Worm (Caenorhabditis elegans) whole organism, L1 larva: ENCODE results near the gene H19J13.2.

Experiments used
- C04F5.9 ChIP-seq: sonication (generic microtip); optimal IDR thresholded peaks from 2 replicates; lab custom pipeline; 2016; ENCODE audit warnings: missing genetic modification characterization, missing compliant biosample characterization
- C16A3.4 ChIP-seq: fragments of 150-350 bp; optimal IDR thresholded peaks from 2 replicates; lab custom pipeline; 2014; ENCODE audit warnings: missing biosample characterization, missing genetic modification characterization
- aha-1 ChIP-seq: fragments of 150-350 bp; optimal IDR thresholded peaks from 2 replicates; lab custom pipeline; 2014; ENCODE audit warnings: missing biosample characterization, missing genetic modification characterization
- alr-1 ChIP-seq: fragments of 200-800 bp; sonication (Bioruptor generic); optimal IDR thresholded peaks from 2 replicates; lab custom pipeline; 2018; ENCODE audit warnings: borderline replicate concordance, mild to moderate bottlenecking, missing genetic modification characterization, missing compliant biosample characterization
- ceh-63 ChIP-seq: fragments of 200-800 bp; sonication (Bioruptor generic); optimal IDR thresholded peaks from 2 replicates; lab custom pipeline; 2018; ENCODE audit warnings: mild to moderate bottlenecking, missing genetic modification characterization, missing compliant biosample characterization
- ceh-8 ChIP-seq: fragments of 200-800 bp; sonication (Bioruptor generic); optimal IDR thresholded peaks from 2 replicates; lab custom pipeline; 2018; ENCODE audit warnings: mild to moderate bottlenecking, missing genetic modification characterization, moderate library complexity, missing compliant biosample characterization
- ceh-90 ChIP-seq: sonication (generic microtip); optimal IDR thresholded peaks from 2 replicates; lab custom pipeline; 2016; ENCODE audit warnings: missing genetic modification characterization, missing compliant biosample characterization
- dsc-1 ChIP-seq: sonication (generic microtip); optimal IDR thresholded peaks from 2 replicates; lab custom pipeline; 2016; ENCODE audit warnings: mild to moderate bottlenecking, missing genetic modification characterization, missing compliant biosample characterization
- efl-1 ChIP-seq, 4 experiments: fragments of 150-350 bp; optimal IDR thresholded peaks in 3 of 4; peaks in 1 of 4; 1 replicate in 1 of 4; 2 replicates in 3 of 4; lab custom pipeline; 2014; ENCODE audit warnings: missing biosample characterization in 2 of 4, missing genetic modification characterization in 2 of 4, missing genetic modification reagents in 2 of 4
- efl-3 ChIP-seq: fragments of 200-800 bp; sonication (Bioruptor generic); optimal IDR thresholded peaks from 2 replicates; lab custom pipeline; 2018; ENCODE audit warnings: mild to moderate bottlenecking, missing genetic modification characterization, missing compliant biosample characterization
- elt-2 ChIP-seq: sonication (generic microtip); optimal IDR thresholded peaks from 2 replicates; lab custom pipeline; 2016; ENCODE audit warnings: missing genetic modification characterization, mild to moderate bottlenecking, inconsistent platforms, missing compliant biosample characterization, missing genetic modification reagents
- fkh-10 ChIP-seq: sonication (generic microtip); optimal IDR thresholded peaks from 2 replicates; lab custom pipeline; 2017; ENCODE audit warnings: missing biosample characterization, missing genetic modification reagents, missing genetic modification characterization
- fkh-8 ChIP-seq: sonication (generic microtip); optimal IDR thresholded peaks from 2 replicates; lab custom pipeline; 2016; ENCODE audit warnings: mild to moderate bottlenecking, missing genetic modification characterization, missing compliant biosample characterization
- fos-1 ChIP-seq: fragments of 150-350 bp; optimal IDR thresholded peaks from 2 replicates; lab custom pipeline; 2014; ENCODE audit warnings: missing biosample characterization, missing genetic modification characterization
- grh-1 ChIP-seq: fragments of 200-800 bp; sonication (Bioruptor generic); IDR thresholded peaks from 2 replicates; pipeline ENCODE4 v1.3.6; 2022; ENCODE audit warnings: missing genetic modification reagents, missing genetic modification characterization, missing compliant biosample characterization
- hlh-4 ChIP-seq: sonication (generic microtip); optimal IDR thresholded peaks from 2 replicates; lab custom pipeline; 2016; ENCODE audit warnings: mild to moderate bottlenecking, missing genetic modification characterization, missing compliant biosample characterization
- irx-1 ChIP-seq: sonication (generic microtip); optimal IDR thresholded peaks from 2 replicates; lab custom pipeline; 2016; ENCODE audit warnings: missing genetic modification characterization, missing compliant biosample characterization
- lin-14 ChIP-seq: fragments of 200-800 bp; sonication (Bioruptor generic); optimal IDR thresholded peaks from 2 replicates; lab custom pipeline; 2018; ENCODE audit warnings: mild to moderate bottlenecking, missing genetic modification characterization, moderate library complexity, missing compliant biosample characterization
- lin-15B ChIP-seq: fragments of 150-350 bp; sonication (generic microtip); optimal IDR thresholded peaks from 3 replicates; lab custom pipeline; 2014; ENCODE audit warnings: missing biosample characterization, missing genetic modification characterization
- lsy-2 ChIP-seq, 2 experiments: fragments of 150-350 bp; optimal IDR thresholded peaks; 2 replicates each; lab custom pipeline; 2014; ENCODE audit warnings: missing biosample characterization in 2 of 2, missing genetic modification characterization in 2 of 2
- mab-9 ChIP-seq: fragments of 200-800 bp; sonication (Bioruptor generic); IDR thresholded peaks from 2 replicates; pipeline ENCODE4 v1.3.6; 2022; ENCODE audit warnings: missing genetic modification reagents, missing genetic modification characterization, missing compliant biosample characterization
- mep-1 ChIP-seq: fragments of 150-350 bp; optimal IDR thresholded peaks from 2 replicates; lab custom pipeline; 2014; ENCODE audit warnings: missing biosample characterization, missing genetic modification characterization
- nhr-11 ChIP-seq: fragments of 150-350 bp; optimal IDR thresholded peaks from 2 replicates; lab custom pipeline; 2014; ENCODE audit warnings: missing biosample characterization, missing genetic modification characterization
- nhr-237 ChIP-seq: fragments of 150-350 bp; optimal IDR thresholded peaks from 2 replicates; lab custom pipeline; 2014; ENCODE audit warnings: missing biosample characterization, missing genetic modification characterization
- nhr-28 ChIP-seq: fragments of 150-350 bp; optimal IDR thresholded peaks from 2 replicates; lab custom pipeline; 2014; ENCODE audit warnings: missing biosample characterization, missing genetic modification characterization
- nhr-47 ChIP-seq: sonication (generic microtip); optimal IDR thresholded peaks from 2 replicates; lab custom pipeline; 2016; ENCODE audit warnings: mild to moderate bottlenecking, missing genetic modification characterization, moderate library complexity, missing compliant biosample characterization
- nhr-77 ChIP-seq: fragments of 150-350 bp; optimal IDR thresholded peaks from 2 replicates; lab custom pipeline; 2014; ENCODE audit warnings: missing biosample characterization, missing genetic modification characterization
- nhr-85 ChIP-seq: sonication (generic microtip); peaks from one replicate; lab custom pipeline; 2016; ENCODE audit warnings: missing genetic modification characterization, inconsistent platforms, missing compliant biosample characterization
- sox-4 ChIP-seq: sonication (generic microtip); optimal IDR thresholded peaks from 2 replicates; lab custom pipeline; 2016; ENCODE audit warnings: missing genetic modification characterization, missing compliant biosample characterization
- sptf-1 ChIP-seq: fragments of 150-350 bp; optimal IDR thresholded peaks from 2 replicates; lab custom pipeline; 2014; ENCODE audit warnings: missing biosample characterization, missing genetic modification characterization
- sup-37 ChIP-seq: fragments of 200-800 bp; sonication (Bioruptor generic); optimal IDR thresholded peaks from 2 replicates; lab custom pipeline; 2018; ENCODE audit warnings: mild to moderate bottlenecking, missing genetic modification characterization, missing compliant biosample characterization
- tbx-2 ChIP-seq: sonication (generic microtip); optimal IDR thresholded peaks from 2 replicates; lab custom pipeline; 2016; ENCODE audit warnings: missing genetic modification characterization, missing compliant biosample characterization
- tlp-1 ChIP-seq: fragments of 150-350 bp; optimal IDR thresholded peaks from 2 replicates; lab custom pipeline; 2014; ENCODE audit warnings: missing biosample characterization, missing genetic modification characterization
- unc-130 ChIP-seq: fragments of 150-350 bp; optimal IDR thresholded peaks from 2 replicates; lab custom pipeline; 2017; ENCODE audit warnings: missing biosample characterization, missing genetic modification characterization, inconsistent platforms
- unc-30 ChIP-seq: sonication (generic microtip); optimal IDR thresholded peaks from 2 replicates; lab custom pipeline; 2017; ENCODE audit warnings: missing biosample characterization, missing genetic modification characterization
- unc-62 ChIP-seq: fragments of 150-350 bp; optimal IDR thresholded peaks from 2 replicates; lab custom pipeline; 2014; ENCODE audit warnings: missing biosample characterization, missing genetic modification reagents, missing genetic modification characterization
- unc-98 ChIP-seq: fragments of 200-800 bp; sonication (Bioruptor generic); IDR thresholded peaks from 2 replicates; pipeline ENCODE4 v1.3.6; 2022; ENCODE audit warnings: missing genetic modification characterization, missing compliant biosample characterization
- vab-15 ChIP-seq: sonication (generic microtip); optimal IDR thresholded peaks from 2 replicates; lab custom pipeline; 2017; ENCODE audit warnings: missing genotype, mild to moderate bottlenecking, missing genetic modification characterization, missing compliant biosample characterization

Gene H19J13.2

ce11 chrX:12296392-12296791 is 22.6 kb upstream of the H19J13.2 start, which contains the start of gene W06D11.2:
W06D11.2 (minus strand) TSS chrX:12296730.
- TF ChIP-seq aha-1, result no peak
- TF ChIP-seq hlh-4, result no peak
- TF ChIP-seq unc-98 (GFP tag; lab: Robert Waterston, UW), result no peak
- no peak for TF ChIP-seq vab-15 (tag; lab: Kevin White, UChicago)
- no peak for TF ChIP-seq sup-37 (GFP tag; lab: Kevin White, UChicago)
- no peak for TF ChIP-seq dsc-1
- TF ChIP-seq fkh-10 (GFP tag; lab: Kevin White, UChicago), result no peak
- TF ChIP-seq unc-30, result no peak
- TF ChIP-seq sptf-1 (tag; lab: Kevin White, UChicago), result no peak
- TF ChIP-seq mep-1 (tag; lab: Kevin White, UChicago), result no peak
- TF ChIP-seq alr-1, result no peak
- TF ChIP-seq grh-1 (GFP tag; lab: Robert Waterston, UW), result no peak
- no peak for TF ChIP-seq irx-1 (tag; lab: Kevin White, UChicago)
- TF ChIP-seq lin-14, result no peak

- TF ChIP-seq nhr-28 (tag; lab: Kevin White, UChicago), result no peak
- no peak for TF ChIP-seq elt-2
- TF ChIP-seq ceh-63 (GFP tag; lab: Kevin White, UChicago), result no peak
- TF ChIP-seq unc-98 (GFP tag; lab: Robert Waterston, UW), result no peak
- TF ChIP-seq tlp-1, result no peak
- no peak for TF ChIP-seq unc-62
- no peak for TF ChIP-seq lin-15B (tag; lab: Kevin White, UChicago)
- no peak for TF ChIP-seq nhr-77 (tag; lab: Kevin White, UChicago)
- TF ChIP-seq efl-3 (GFP tag; lab: Kevin White, UChicago), result no peak
- TF ChIP-seq efl-1 (optimal IDR thresholded peaks at IDR 0.05; lab: Kevin White, UChicago), result no peak
- no peak for TF ChIP-seq efl-1 (GFP tag; optimal IDR thresholded peaks at IDR 0.05 in 1 of 2; lab: Kevin White, UChicago)
- no peak for TF ChIP-seq C16A3.4
- no peak for TF ChIP-seq nhr-85 (tag; lab: Kevin White, UChicago)
- no peak for TF ChIP-seq nhr-47 (tag; lab: Kevin White, UChicago)
- TF ChIP-seq C04F5.9 (tag; lab: Kevin White, UChicago), result no peak
- TF ChIP-seq, all 84 proteins: peak for 0
These were observed 20.5 kb upstream of the H19J13.2 start, which contains the start of gene W06D11.1 for ce11 chrX:12294263-12294662. W06D11.1 (plus strand) TSS chrX:12294563.

ce11 chrX:12290539-12290938 is 16.8 kb upstream of the H19J13.2 start, which contains the start of gene C04B4.4:
C04B4.4 (plus strand) TSS chrX:12290839.
- TF ChIP-seq ceh-8 (no peak), lin-14 (no peak), nhr-11 (tag; lab: Kevin White, UChicago) (no peak), C04F5.9 (tag; lab: Kevin White, UChicago) (no peak), dsc-1 (no peak), fos-1 (no peak), fkh-8 (no peak), lsy-2 (tag; optimal IDR thresholded peaks at IDR 0.05; lab: Kevin White, UChicago) (no peak), nhr-237 (tag; lab: Kevin White, UChicago) (no peak), sptf-1 (tag; lab: Kevin White, UChicago) (no peak), sup-37 (GFP tag; lab: Kevin White, UChicago) (no peak), C16A3.4 (no peak), lin-15B (tag; lab: Kevin White, UChicago) (no peak), alr-1 (no peak), vab-15 (tag; lab: Kevin White, UChicago) (no peak), unc-130 (tag; lab: Kevin White, UChicago) (no peak), efl-1 (optimal IDR thresholded peaks at IDR 0.05; lab: Kevin White, UChicago) (no peak), efl-1 (GFP tag; optimal IDR thresholded peaks at IDR 0.05 in 1 of 2; lab: Kevin White, UChicago) (no peak), ceh-90 (no peak)

ce11 chrX:12288254-12288653 is 14.5 kb upstream of the H19J13.2 start, which contains the start of gene C04B4.5:
C04B4.5 (minus strand) TSS chrX:12288354.
- no peak for TF ChIP-seq mab-9 (GFP tag; lab: Robert Waterston, UW)
- TF ChIP-seq tbx-2 (tag; lab: Kevin White, UChicago), result no peak
- TF ChIP-seq sox-4 (tag; lab: Kevin White, UChicago), result no peak
- TF ChIP-seq hlh-4, result no peak
- TF ChIP-seq C16A3.4, result no peak
- TF ChIP-seq, all 84 proteins: peak for 0
